Fruit fly (Drosophila melanogaster) whole organism, embryonic: ENCODE data around the gene Ogdh.

Experiments used
- CG11085 ChIP-seq: fragments of 200-800 bp; sonication (Bioruptor generic); IDR thresholded peaks from 2 replicates; pipeline ENCODE4 v1.3.6; 2022; ENCODE audit warnings: missing biosample characterization, missing genetic modification characterization
- CG11093 ChIP-seq: fragments of 200-800 bp; sonication (Bioruptor generic); IDR thresholded peaks from 3 replicates; pipeline ENCODE4 v1.3.6; 2022; ENCODE audit warnings: missing biosample characterization, missing genetic modification characterization
- CG11247 ChIP-seq: fragments of 200-800 bp; sonication (Bioruptor generic); IDR thresholded peaks from 2 replicates; pipeline ENCODE4 v1.3.6; 2022; ENCODE audit warnings: missing biosample characterization, missing genetic modification characterization
- CG11696 ChIP-seq: fragments of 200-800 bp; sonication (Bioruptor generic); IDR thresholded peaks from 2 replicates; pipeline ENCODE4 v1.3.6; 2022; ENCODE audit warnings: missing biosample characterization, missing genetic modification characterization
- CG12104 ChIP-seq: fragments of 200-800 bp; sonication (Bioruptor generic); optimal IDR thresholded peaks from 3 replicates; lab custom pipeline; 2016; ENCODE audit warnings: missing biosample characterization, missing genetic modification characterization
- CG12236 ChIP-seq: fragments of 200-800 bp; sonication (Bioruptor generic); optimal IDR thresholded peaks from 2 replicates; lab custom pipeline; 2016; ENCODE audit warnings: missing biosample characterization, missing genetic modification characterization
- CG13287 ChIP-seq: fragments of 200-800 bp; sonication (Bioruptor generic); IDR thresholded peaks from 2 replicates; pipeline ENCODE4 v1.3.6; 2022; ENCODE audit warnings: missing biosample characterization, missing genetic modification characterization; ENCODE audit not compliant: partially characterized antibody
- CG2875 ChIP-seq: fragments of 200-800 bp; sonication (Bioruptor generic); optimal IDR thresholded peaks from 2 replicates; lab custom pipeline; 2017; ENCODE audit warnings: missing biosample characterization, mild to moderate bottlenecking, missing genetic modification characterization, missing genetic modification reagents
- CG30431 ChIP-seq: fragments of 200-800 bp; sonication (Bioruptor generic); optimal IDR thresholded peaks from 2 replicates; lab custom pipeline; 2017; ENCODE audit warnings: missing biosample characterization, missing genetic modification characterization
- CG34224 ChIP-seq: fragments of 200-800 bp; sonication (Bioruptor generic); IDR thresholded peaks from 3 replicates; pipeline ENCODE4 v1.3.6; 2022; ENCODE audit warnings: missing biosample characterization, missing genetic modification characterization; ENCODE audit not compliant: partially characterized antibody
- CG34422 ChIP-seq: fragments of 200-800 bp; sonication (Bioruptor generic); IDR thresholded peaks from 3 replicates; pipeline ENCODE4 v1.3.6; 2022; ENCODE audit warnings: missing biosample characterization, missing genetic modification characterization
- CG42726 ChIP-seq: fragments of 200-800 bp; sonication (Bioruptor generic); IDR thresholded peaks from 2 replicates; pipeline ENCODE4 v1.3.6; 2022; ENCODE audit warnings: missing biosample characterization, missing genetic modification characterization; ENCODE audit not compliant: partially characterized antibody
- CG6272 ChIP-seq: fragments of 200-800 bp; sonication (Bioruptor generic); IDR thresholded peaks from 2 replicates; pipeline ENCODE4 v1.3.6; 2022; ENCODE audit warnings: missing biosample characterization, missing genetic modification characterization
- CG6765 ChIP-seq: fragments of 200-800 bp; sonication (Bioruptor generic); optimal IDR thresholded peaks from 3 replicates; lab custom pipeline; 2017; ENCODE audit warnings: missing biosample characterization, mild to moderate bottlenecking, missing genetic modification characterization
- CG8478 ChIP-seq: fragments of >200 bp; optimal IDR thresholded peaks from 2 replicates; lab custom pipeline; 2018
- CG9215 ChIP-seq: fragments of 200-800 bp; sonication (Bioruptor generic); IDR thresholded peaks from 2 replicates; pipeline ENCODE4 v1.3.6; 2022; ENCODE audit warnings: missing biosample characterization, missing genetic modification characterization
- CG9437 ChIP-seq: fragments of 200-800 bp; sonication (Bioruptor generic); optimal IDR thresholded peaks from 2 replicates; lab custom pipeline; 2018; ENCODE audit warnings: missing biosample characterization, mild to moderate bottlenecking, missing genetic modification characterization
- CG9609 ChIP-seq: fragments of 200-800 bp; sonication (Bioruptor generic); optimal IDR thresholded peaks from 3 replicates; lab custom pipeline; 2016; ENCODE audit warnings: missing biosample characterization, missing genetic modification characterization
- CG9876 ChIP-seq: fragments of 200-800 bp; sonication (Bioruptor generic); optimal IDR thresholded peaks from 2 replicates; lab custom pipeline; 2016; ENCODE audit warnings: missing biosample characterization, missing genetic modification characterization
- CG9932 ChIP-seq: fragments of 200-800 bp; sonication (Bioruptor generic); IDR thresholded peaks from 2 replicates; pipeline ENCODE4 v1.3.6; 2022; ENCODE audit warnings: missing biosample characterization, missing genetic modification characterization
- Hand ChIP-seq: fragments of 200-800 bp; sonication (Bioruptor generic); optimal IDR thresholded peaks from 2 replicates; lab custom pipeline; 2017; ENCODE audit warnings: mild to moderate bottlenecking, missing biosample characterization, missing genetic modification reagents, missing genetic modification characterization
- HmgD ChIP-seq: fragments of 200-800 bp; sonication (Bioruptor generic); optimal IDR thresholded peaks from 3 replicates; lab custom pipeline; 2016; ENCODE audit warnings: missing biosample characterization, missing genetic modification characterization
- HmgZ ChIP-seq: fragments of 200-800 bp; sonication (Bioruptor generic); optimal IDR thresholded peaks from 2 replicates; lab custom pipeline; 2018; ENCODE audit warnings: missing biosample characterization, mild to moderate bottlenecking, missing genetic modification characterization
- Hmr ChIP-seq: fragments of 200-800 bp; sonication (Bioruptor generic); optimal IDR thresholded peaks from 3 replicates; lab custom pipeline; 2017; ENCODE audit warnings: mild to moderate bottlenecking, missing biosample characterization, missing genetic modification reagents, missing genetic modification characterization
- Lhr ChIP-seq: fragments of 200-800 bp; sonication (Bioruptor generic); optimal IDR thresholded peaks from 3 replicates; lab custom pipeline; 2017; ENCODE audit warnings: mild to moderate bottlenecking, missing biosample characterization, missing genetic modification reagents, missing genetic modification characterization
- Opbp ChIP-seq: fragments of 200-800 bp; sonication (Bioruptor generic); IDR thresholded peaks from 3 replicates; pipeline ENCODE4 v1.3.6; 2022; ENCODE audit warnings: missing biosample characterization, missing genetic modification characterization; ENCODE audit not compliant: partially characterized antibody
- Six4 ChIP-seq: fragments of 200-800 bp; sonication (Bioruptor generic); optimal IDR thresholded peaks from 2 replicates; lab custom pipeline; 2016; ENCODE audit warnings: missing biosample characterization, missing genetic modification characterization
- bbx ChIP-seq: fragments of 200-800 bp; sonication (Bioruptor generic); IDR thresholded peaks from 2 replicates; pipeline ENCODE4 v1.3.6; 2022; ENCODE audit warnings: missing biosample characterization, missing genetic modification characterization; ENCODE audit not compliant: partially characterized antibody
- ci ChIP-seq: fragments of 200-800 bp; sonication (Bioruptor generic); IDR thresholded peaks from 3 replicates; pipeline ENCODE4 v1.3.6; 2022; ENCODE audit warnings: missing biosample characterization, missing genetic modification characterization
- dpn ChIP-seq, 2 experiments: fragments of 200-800 bp; sonication (Bioruptor generic); optimal IDR thresholded peaks; 3 replicates each; lab custom pipeline; 2016; ENCODE audit warnings: missing biosample characterization in 2 of 2, missing genetic modification characterization in 2 of 2
- fd96Cb ChIP-seq: fragments of 200-800 bp; sonication (Bioruptor generic); optimal IDR thresholded peaks from 2 replicates; lab custom pipeline; 2018; ENCODE audit warnings: missing biosample characterization, mild to moderate bottlenecking, missing genetic modification characterization, moderate library complexity
- ftz-f1 ChIP-seq: fragments of 200-800 bp; sonication (Bioruptor generic); optimal IDR thresholded peaks from 2 replicates; lab custom pipeline; 2016; ENCODE audit warnings: missing biosample characterization, missing genetic modification characterization
- gce ChIP-seq: fragments of 200-800 bp; sonication (Bioruptor generic); IDR thresholded peaks from 3 replicates; pipeline ENCODE4 v1.3.6; 2022; ENCODE audit warnings: missing biosample characterization, missing genetic modification characterization
- gfzf ChIP-seq: fragments of 200-800 bp; sonication (Bioruptor generic); optimal IDR thresholded peaks from 2 replicates; lab custom pipeline; 2016; ENCODE audit warnings: missing biosample characterization, mild to moderate bottlenecking, missing genetic modification characterization, moderate library complexity
- grau ChIP-seq: fragments of 200-800 bp; optimal IDR thresholded peaks from 3 replicates; lab custom pipeline; 2019; ENCODE audit warnings: missing biosample characterization, mild to moderate bottlenecking, missing genetic modification characterization, moderate library complexity
- gro ChIP-seq: fragments of 200-800 bp; sonication (Bioruptor generic); optimal IDR thresholded peaks from 2 replicates; lab custom pipeline; 2016; ENCODE audit warnings: missing biosample characterization, missing genetic modification characterization
- hkb ChIP-seq, 2 experiments: fragments of 200-800 bp in 1 of 2; fragments of >200 bp in 1 of 2; sonication (Bioruptor generic) in 1 of 2; IDR thresholded peaks in 1 of 2; optimal IDR thresholded peaks in 1 of 2; 2 replicates each; pipeline versions ENCODE4 v1.3.6 to Lab custom; 2017 to 2022; ENCODE audit warnings: missing biosample characterization in 1 of 2, missing genetic modification characterization in 1 of 2
- lmd ChIP-seq: fragments of 200-800 bp; sonication (Bioruptor generic); IDR thresholded peaks from 2 replicates; pipeline ENCODE4 v1.3.6; 2022; ENCODE audit warnings: missing biosample characterization, missing genetic modification characterization
- nom ChIP-seq: fragments of 200-800 bp; sonication (Bioruptor generic); optimal IDR thresholded peaks from 2 replicates; lab custom pipeline; 2017; ENCODE audit warnings: missing biosample characterization, missing genetic modification characterization, mild to moderate bottlenecking, moderate library complexity, missing genetic modification reagents
- pho ChIP-seq: fragments of 200-800 bp; sonication (Bioruptor generic); optimal IDR thresholded peaks from 2 replicates; lab custom pipeline; 2016; ENCODE audit warnings: missing biosample characterization, missing genetic modification characterization
- prd ChIP-seq, 3 experiments: fragments of >200 bp in 2 of 3; fragments of 200-800 bp in 1 of 3; sonication (Bioruptor generic) in 1 of 3; optimal IDR thresholded peaks in 2 of 3; IDR thresholded peaks in 1 of 3; 2 replicates in 2 of 3; 3 replicates in 1 of 3; pipeline versions ENCODE4 v1.3.6 to Lab custom; 2017 to 2022; ENCODE audit warnings: missing biosample characterization in 1 of 3, missing genetic modification characterization in 1 of 3
- pzg ChIP-seq: fragments of 200-800 bp; sonication (Bioruptor generic); optimal IDR thresholded peaks from 3 replicates; lab custom pipeline; 2018; ENCODE audit warnings: missing biosample characterization, mild to moderate bottlenecking, missing genetic modification characterization, moderate library complexity
- stwl ChIP-seq: fragments of 200-800 bp; sonication (Bioruptor generic); optimal IDR thresholded peaks from 3 replicates; lab custom pipeline; 2018; ENCODE audit warnings: missing biosample characterization, mild to moderate bottlenecking, missing genetic modification characterization, moderate library complexity
- toy ChIP-seq: fragments of 200-800 bp; sonication (Bioruptor generic); IDR thresholded peaks from 2 replicates; pipeline ENCODE4 v1.3.6; 2022; ENCODE audit warnings: missing biosample characterization, missing genetic modification characterization
- tup ChIP-seq: fragments of 200-800 bp; sonication (Bioruptor generic); optimal IDR thresholded peaks from 2 replicates; lab custom pipeline; 2016; ENCODE audit warnings: missing biosample characterization, mild to moderate bottlenecking, missing genetic modification characterization, moderate library complexity
- wor ChIP-seq: fragments of 200-800 bp; sonication (Bioruptor generic); IDR thresholded peaks from 2 replicates; pipeline ENCODE4 v1.3.6; 2022; ENCODE audit warnings: missing biosample characterization, missing genetic modification characterization
- yki ChIP-seq: fragments of >200 bp; optimal IDR thresholded peaks from 3 replicates; lab custom pipeline; 2018
- zen2 ChIP-seq: fragments of 200-800 bp; sonication (Bioruptor generic); IDR thresholded peaks from 3 replicates; pipeline ENCODE4 v1.3.6; 2022; ENCODE audit warnings: missing biosample characterization, missing genetic modification characterization; ENCODE audit not compliant: partially characterized antibody

The Ogdh gene

DNA sequence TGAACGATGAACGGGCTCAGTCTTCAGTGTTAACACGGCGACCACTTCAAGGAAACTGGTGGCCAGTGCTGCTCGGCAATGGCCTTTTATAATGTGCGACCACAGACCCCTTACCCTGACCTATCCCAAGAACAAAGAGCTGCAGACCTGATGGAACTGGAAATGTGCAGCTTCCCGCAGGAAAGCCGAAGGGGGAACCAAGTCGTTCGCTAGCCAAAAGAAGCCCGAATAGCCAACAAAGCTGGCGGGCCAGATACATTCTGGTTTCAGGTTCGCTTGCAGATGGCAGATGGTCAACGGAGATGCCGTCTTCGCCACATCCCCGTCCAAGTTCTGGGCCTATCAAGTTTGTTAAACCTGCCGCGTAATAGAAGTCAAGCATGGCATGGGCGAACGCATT, 27.2 kb upstream of the Ogdh start, which contains the start of gene CG13023:
Gene CG13023 (minus strand): TSS at position 60 of the 400 bp plus-strand sequence.
- TF ChIP-seq CG9437, result no peak
- peak; percentile 62 for TF ChIP-seq nom (GFP tag; lab: Kevin White, UChicago)

DNA sequence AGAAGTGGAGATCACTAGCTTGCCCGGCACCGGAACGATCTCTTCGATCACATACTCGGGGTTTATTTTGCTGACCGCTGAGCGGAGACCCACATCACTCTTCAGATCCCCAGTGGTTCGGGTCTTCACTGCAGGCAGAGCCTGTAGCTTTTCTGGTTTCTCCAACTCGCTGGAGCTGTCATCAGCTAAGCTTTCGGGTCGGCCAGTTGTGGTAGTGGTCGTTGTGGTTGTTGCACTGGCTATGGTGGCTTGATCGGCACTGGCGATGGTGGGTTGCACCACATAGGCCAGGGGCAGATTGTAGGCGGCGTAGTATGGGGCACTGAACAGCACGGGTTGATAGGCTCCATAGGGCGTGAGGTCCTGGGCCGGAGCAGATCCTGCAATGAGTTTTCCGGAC, 24.1 kb upstream of the Ogdh start:
- TF ChIP-seq gfzf (GFP tag; lab: Kevin White, UChicago) (peak; percentile 32), tup (GFP tag; lab: Kevin White, UChicago) (no peak), fd96Cb (tag; lab: Kevin White, UChicago) (no peak), CG12236 (GFP tag; lab: Kevin White, UChicago) (no peak), CG2875 (no peak), HmgZ (tag; lab: Kevin White, UChicago) (peak; percentile 74), CG8478 (lab: Kevin White, UChicago) (peak; percentile 77), CG34422 (0 out of 3 replicates have a peak, but pooled peaks have one; percentile 16), toy (no peak), Hmr (peak; percentile 26), gro (GFP tag; lab: Kevin White, UChicago) (no peak), CG30431 (GFP tag; lab: Kevin White, UChicago) (no peak), CG6272 (GFP tag; lab: Robert Waterston, UW) (no peak), ftz-f1 (GFP tag; lab: Kevin White, UChicago) (no peak), ci (GFP tag; lab: Robert Waterston, UW) (0 out of 3 replicates have a peak, but pooled peaks have one; percentile 21), yki (lab: Kevin White, UChicago) (no peak), Six4 (GFP tag; lab: Kevin White, UChicago) (no peak), wor (GFP tag; lab: Robert Waterston, UW) (no peak), CG9609 (GFP tag; lab: Kevin White, UChicago) (no peak), CG34224 (GFP tag; lab: Robert Waterston, UW) (no peak), bbx (GFP tag; lab: Robert Waterston, UW) (no peak), HmgD (GFP tag; lab: Kevin White, UChicago) (peak; percentile 22), CG11085 (no peak), CG42726 (GFP tag; lab: Robert Waterston, UW) (0 out of 2 replicates have a peak, but pooled peaks have one; percentile 20), nom (GFP tag; lab: Kevin White, UChicago) (no peak), CG11247 (0 out of 2 replicates have a peak, but pooled peaks have one; percentile 13), prd (optimal IDR thresholded peaks at IDR 0.05; lab: Kevin White, UChicago) (no peak), prd (GFP tag; IDR thresholded peaks at IDR 0.05; lab: Robert Waterston, UW) (no peak), dpn (GFP tag; optimal IDR thresholded peaks at IDR 0.05; lab: Kevin White, UChicago) (no peak), Opbp (GFP tag; lab: Robert Waterston, UW) (peak; percentile 50; the same call in 1 of the 3 replicates), zen2 (GFP tag; lab: Robert Waterston, UW) (no peak), CG12104 (GFP tag; lab: Kevin White, UChicago) (no peak), CG11093 (no peak), gce (GFP tag; lab: Robert Waterston, UW) (peak; percentile 48; the same call in 1 of the 3 replicates), grau (no peak), CG13287 (GFP tag; lab: Robert Waterston, UW) (peak; percentile 62; the same call in 1 of the 2 replicates), hkb (optimal IDR thresholded peaks at IDR 0.05; lab: Kevin White, UChicago) (peak; percentile 36), hkb (GFP tag; IDR thresholded peaks at IDR 0.05; lab: Robert Waterston, UW) (no peak), CG6765 (GFP tag; lab: Kevin White, UChicago) (no peak), Hand (no peak), pho (GFP tag; lab: Kevin White, UChicago) (no peak), CG11696 (GFP tag; lab: Robert Waterston, UW) (no peak), Lhr (peak; percentile 52), stwl (tag; lab: Kevin White, UChicago) (peak; percentile 6), CG9876 (no peak), CG9932 (GFP tag; lab: Robert Waterston, UW) (peak; percentile 28; the same call in 1 of the 2 replicates), CG9215 (GFP tag; lab: Robert Waterston, UW) (no peak), pzg (GFP tag; lab: Kevin White, UChicago) (peak; percentile 25), lmd (GFP tag; lab: Robert Waterston, UW) (no peak)
